Worm (Caenorhabditis elegans) whole organism, L3 larva: ENCODE results near the gene H01G02.3.

ENCODE experiments used
- aly-2 ChIP-seq: fragments of 150-350 bp; optimal IDR thresholded peaks from 2 replicates; lab custom pipeline; 2014; ENCODE audit warnings: missing biosample characterization, missing genetic modification characterization
- ceh-28 ChIP-seq: fragments of 150-350 bp; optimal IDR thresholded peaks from 2 replicates; lab custom pipeline; 2014; ENCODE audit warnings: missing biosample characterization, missing genetic modification reagents, missing genetic modification characterization
- daf-12 ChIP-seq: fragments of 150-350 bp; optimal IDR thresholded peaks from 2 replicates; lab custom pipeline; 2014; ENCODE audit warnings: missing biosample characterization, missing genetic modification reagents, missing genetic modification characterization
- elt-2 ChIP-seq: sonication (generic microtip); optimal IDR thresholded peaks from 2 replicates; lab custom pipeline; 2016; ENCODE audit warnings: missing genetic modification reagents, mild to moderate bottlenecking, missing genetic modification characterization, missing compliant biosample characterization
- fos-1 ChIP-seq: fragments of 150-350 bp; optimal IDR thresholded peaks from 2 replicates; lab custom pipeline; 2014; ENCODE audit warnings: missing biosample characterization, missing genetic modification characterization
- lin-15B ChIP-seq: fragments of 150-350 bp; optimal IDR thresholded peaks from 2 replicates; lab custom pipeline; 2014; ENCODE audit warnings: missing biosample characterization, missing genetic modification characterization
- lin-39 ChIP-seq: fragments of 150-350 bp; optimal IDR thresholded peaks from 2 replicates; lab custom pipeline; 2018; ENCODE audit warnings: missing biosample characterization, missing genetic modification reagents, missing genetic modification characterization

DNA sequence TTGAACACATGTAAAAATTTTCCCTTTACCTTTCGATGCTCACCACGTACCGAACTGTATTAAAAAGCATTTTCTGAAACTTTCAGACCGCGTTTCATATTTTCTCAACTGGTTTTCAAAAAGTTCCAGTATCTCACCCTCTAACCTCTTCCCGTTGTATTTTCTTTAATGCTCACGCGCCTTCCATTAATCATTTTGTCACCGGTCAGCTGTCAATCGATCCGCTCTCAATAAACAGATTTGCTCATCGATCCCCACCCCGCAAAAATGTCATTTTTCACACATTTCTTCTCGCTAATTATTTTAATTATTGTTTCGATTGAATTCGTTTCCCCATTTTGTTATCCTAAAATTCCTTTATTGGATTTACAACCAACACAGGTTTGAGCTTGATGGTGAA is 13.4 kb downstream of the H01G02.3 start, which contains the start of gene lpr-2:
- TF ChIP-seq lin-15B (tag; lab: Kevin White, UChicago): no peak
- no peak for TF ChIP-seq elt-2 (tag; lab: Kevin White, UChicago)
- TF ChIP-seq daf-12 (tag; lab: Kevin White, UChicago): no peak
- no peak for TF ChIP-seq fos-1 (tag; lab: Kevin White, UChicago)
- TF ChIP-seq ceh-28 (tag; lab: Kevin White, UChicago): no peak
- TF ChIP-seq aly-2: no peak
- no peak for TF ChIP-seq lin-39
